Fruit fly (Drosophila melanogaster) whole organism, embryonic: ENCODE measurements around the gene Cyp4d14.

Experiments used
- B-H2 ChIP-seq: fragments of 200-800 bp; sonication (Bioruptor generic); optimal IDR thresholded peaks from 2 replicates; lab custom pipeline; 2018; ENCODE audit warnings: missing biosample characterization, mild to moderate bottlenecking, missing genetic modification characterization
- CG10543 ChIP-seq: fragments of 200-800 bp; sonication (Bioruptor generic); optimal IDR thresholded peaks from 3 replicates; lab custom pipeline; 2017; ENCODE audit warnings: missing biosample characterization, mild to moderate bottlenecking, missing genetic modification characterization, moderate library complexity
- CG11085 ChIP-seq: fragments of 200-800 bp; sonication (Bioruptor generic); IDR thresholded peaks from 2 replicates; pipeline ENCODE4 v1.3.6; 2022; ENCODE audit warnings: missing biosample characterization, missing genetic modification characterization
- CG11247 ChIP-seq: fragments of 200-800 bp; sonication (Bioruptor generic); IDR thresholded peaks from 2 replicates; pipeline ENCODE4 v1.3.6; 2022; ENCODE audit warnings: missing biosample characterization, missing genetic modification characterization
- CG11695 ChIP-seq: fragments of 200-800 bp; sonication (Bioruptor generic); IDR thresholded peaks from 3 replicates; pipeline ENCODE4 v1.3.6; 2022; ENCODE audit warnings: missing biosample characterization, missing genetic modification characterization
- CG12155 ChIP-seq: fragments of 200-800 bp; sonication (Bioruptor generic); optimal IDR thresholded peaks from 3 replicates; lab custom pipeline; 2016; ENCODE audit warnings: missing biosample characterization, missing genetic modification characterization
- CG12236 ChIP-seq: fragments of 200-800 bp; sonication (Bioruptor generic); optimal IDR thresholded peaks from 2 replicates; lab custom pipeline; 2016; ENCODE audit warnings: missing biosample characterization, missing genetic modification characterization
- CG13775 ChIP-seq: fragments of 200-800 bp; sonication (Bioruptor generic); optimal IDR thresholded peaks from 3 replicates; lab custom pipeline; 2017; ENCODE audit warnings: missing biosample characterization, mild to moderate bottlenecking, missing genetic modification characterization
- CG1529 ChIP-seq: fragments of 200-800 bp; sonication (Bioruptor generic); optimal IDR thresholded peaks from 3 replicates; lab custom pipeline; 2018; ENCODE audit warnings: missing biosample characterization, missing genetic modification characterization
- CG15479 ChIP-seq: fragments of 200-800 bp; sonication (Bioruptor generic); optimal IDR thresholded peaks from 3 replicates; lab custom pipeline; 2019; ENCODE audit warnings: missing biosample characterization, mild to moderate bottlenecking, missing genetic modification characterization, moderate library complexity
- CG1647 ChIP-seq: fragments of 200-800 bp; sonication (Bioruptor generic); optimal IDR thresholded peaks from 3 replicates; lab custom pipeline; 2016; ENCODE audit warnings: missing biosample characterization, missing genetic modification characterization
- CG17328 ChIP-seq: fragments of 200-800 bp; sonication (Bioruptor generic); IDR thresholded peaks from 2 replicates; pipeline ENCODE4 v1.3.6; 2022; ENCODE audit warnings: missing biosample characterization, missing genetic modification characterization
- CG17568 ChIP-seq: fragments of 200-800 bp; sonication (Bioruptor generic); optimal IDR thresholded peaks from 2 replicates; lab custom pipeline; 2018; ENCODE audit warnings: missing biosample characterization, mild to moderate bottlenecking, missing genetic modification characterization, moderate library complexity
- CG18764 ChIP-seq: fragments of 200-800 bp; sonication (Bioruptor generic); optimal IDR thresholded peaks from 3 replicates; lab custom pipeline; 2016; ENCODE audit warnings: missing biosample characterization, missing genetic modification characterization
- CG3726 ChIP-seq: fragments of 200-800 bp; sonication (Bioruptor generic); IDR thresholded peaks from 3 replicates; pipeline ENCODE4, ENCODE4 v1.3.6; 2022; ENCODE audit warnings: missing biosample characterization, missing genetic modification characterization
- CG4360 ChIP-seq: fragments of 200-800 bp; sonication (Bioruptor generic); IDR thresholded peaks from 2 replicates; pipeline ENCODE4 v1.3.6; 2022; ENCODE audit warnings: missing biosample characterization, missing genetic modification characterization
- CG6765 ChIP-seq: fragments of 200-800 bp; sonication (Bioruptor generic); optimal IDR thresholded peaks from 3 replicates; lab custom pipeline; 2017; ENCODE audit warnings: missing biosample characterization, mild to moderate bottlenecking, missing genetic modification characterization
- CG6854 ChIP-seq: fragments of 200-800 bp; sonication (Bioruptor generic); optimal IDR thresholded peaks from 3 replicates; lab custom pipeline; 2017; ENCODE audit warnings: missing biosample characterization, mild to moderate bottlenecking, missing genetic modification characterization
- CG7357 ChIP-seq: fragments of 200-800 bp; sonication (Bioruptor generic); IDR thresholded peaks from 3 replicates; pipeline ENCODE4 v1.3.6; 2022; ENCODE audit warnings: missing biosample characterization, missing genetic modification characterization
- CG8478 ChIP-seq: fragments of >200 bp; optimal IDR thresholded peaks from 2 replicates; lab custom pipeline; 2018
- D19A ChIP-seq: fragments of 200-800 bp; optimal IDR thresholded peaks from 3 replicates; lab custom pipeline; 2019; ENCODE audit warnings: missing biosample characterization, mild to moderate bottlenecking, missing genetic modification characterization, moderate library complexity
- Deaf1 ChIP-seq: fragments of 200-800 bp; optimal IDR thresholded peaks from 3 replicates; lab custom pipeline; 2019; ENCODE audit warnings: missing biosample characterization, mild to moderate bottlenecking, missing genetic modification characterization, moderate library complexity
- Drgx ChIP-seq: fragments of 200-800 bp; sonication (Bioruptor generic); IDR thresholded peaks from 2 replicates; pipeline ENCODE4 v1.3.6; 2022; ENCODE audit warnings: missing biosample characterization, missing genetic modification characterization
- ERR ChIP-seq: fragments of 200-800 bp; sonication (Bioruptor generic); optimal IDR thresholded peaks from 2 replicates; lab custom pipeline; 2016; ENCODE audit warnings: missing biosample characterization, missing genetic modification characterization
- Fer1 ChIP-seq: fragments of 200-800 bp; sonication (Bioruptor generic); optimal IDR thresholded peaks from 2 replicates; lab custom pipeline; 2017; ENCODE audit warnings: missing biosample characterization, mild to moderate bottlenecking, missing genetic modification characterization
- Hmx ChIP-seq: fragments of 200-800 bp; sonication (Bioruptor generic); optimal IDR thresholded peaks from 2 replicates; lab custom pipeline; 2016; ENCODE audit warnings: missing biosample characterization, missing genetic modification characterization
- Hr51 ChIP-seq, 2 experiments: fragments of 200-800 bp; sonication (Bioruptor generic); optimal IDR thresholded peaks; 2 replicates in 1 of 2; 3 replicates in 1 of 2; lab custom pipeline; 2016 to 2018; ENCODE audit warnings: missing biosample characterization in 2 of 2, missing genetic modification characterization in 2 of 2, mild to moderate bottlenecking in 1 of 2, moderate library complexity in 1 of 2
- Jarid2 ChIP-seq: fragments of 200-800 bp; sonication (Bioruptor generic); optimal IDR thresholded peaks from 3 replicates; lab custom pipeline; 2017; ENCODE audit warnings: mild to moderate bottlenecking, missing biosample characterization, missing genetic modification reagents, missing genetic modification characterization
- Pdp1 ChIP-seq, 2 experiments: fragments of 200-800 bp; sonication (Bioruptor generic); optimal IDR thresholded peaks; 3 replicates each; lab custom pipeline; 2016; ENCODE audit warnings: missing biosample characterization in 2 of 2, missing genetic modification characterization in 2 of 2, mild to moderate bottlenecking in 1 of 2, moderate library complexity in 1 of 2
- Rfx ChIP-seq: fragments of 200-800 bp; sonication (Bioruptor generic); IDR thresholded peaks from 2 replicates; pipeline ENCODE4 v1.3.6; 2022; ENCODE audit warnings: missing biosample characterization, missing genetic modification characterization
- Spps ChIP-seq: fragments of 200-800 bp; sonication (Bioruptor generic); optimal IDR thresholded peaks from 2 replicates; lab custom pipeline; 2018; ENCODE audit warnings: missing biosample characterization, mild to moderate bottlenecking, missing genetic modification characterization
- Taf1 ChIP-seq: fragments of 200-800 bp; sonication (Bioruptor generic); IDR thresholded peaks from 2 replicates; pipeline ENCODE4 v1.3.6; 2022; ENCODE audit warnings: missing biosample characterization, missing genetic modification characterization
- al ChIP-seq: fragments of 200-800 bp; sonication (Bioruptor generic); IDR thresholded peaks from 2 replicates; pipeline ENCODE4 v1.3.6; 2022; ENCODE audit warnings: missing biosample characterization, missing genetic modification characterization
- cato ChIP-seq: fragments of 200-800 bp; sonication (Bioruptor generic); optimal IDR thresholded peaks from 2 replicates; lab custom pipeline; 2016; ENCODE audit warnings: missing biosample characterization, missing genetic modification characterization, borderline replicate concordance
- da ChIP-seq: fragments of 200-800 bp; sonication (Bioruptor generic); optimal IDR thresholded peaks from 2 replicates; lab custom pipeline; 2016; ENCODE audit warnings: missing biosample characterization, missing genetic modification characterization
- dmrt11E ChIP-seq: fragments of 200-800 bp; sonication (Bioruptor generic); optimal IDR thresholded peaks from 3 replicates; lab custom pipeline; 2018; ENCODE audit warnings: missing biosample characterization, mild to moderate bottlenecking, missing genetic modification characterization, moderate library complexity
- dpn ChIP-seq, 2 experiments: fragments of 200-800 bp; sonication (Bioruptor generic); optimal IDR thresholded peaks; 3 replicates each; lab custom pipeline; 2016; ENCODE audit warnings: missing biosample characterization in 2 of 2, missing genetic modification characterization in 2 of 2
- dysf ChIP-seq: fragments of 200-800 bp; sonication (Bioruptor generic); IDR thresholded peaks from 3 replicates; pipeline ENCODE4 v1.3.6; 2022; ENCODE audit warnings: missing biosample characterization, missing genetic modification characterization
- exex ChIP-seq: fragments of 200-800 bp; sonication (Bioruptor generic); optimal IDR thresholded peaks from 4 replicates; lab custom pipeline; 2018; ENCODE audit warnings: missing biosample characterization, mild to moderate bottlenecking, missing genetic modification characterization, moderate library complexity
- fd64A ChIP-seq: fragments of 200-800 bp; sonication (Bioruptor generic); optimal IDR thresholded peaks from 3 replicates; lab custom pipeline; 2018; ENCODE audit warnings: missing biosample characterization, mild to moderate bottlenecking, missing genetic modification characterization
- fd96Cb ChIP-seq: fragments of 200-800 bp; sonication (Bioruptor generic); optimal IDR thresholded peaks from 2 replicates; lab custom pipeline; 2018; ENCODE audit warnings: missing biosample characterization, mild to moderate bottlenecking, missing genetic modification characterization, moderate library complexity
- grau ChIP-seq: fragments of 200-800 bp; optimal IDR thresholded peaks from 3 replicates; lab custom pipeline; 2019; ENCODE audit warnings: missing biosample characterization, mild to moderate bottlenecking, missing genetic modification characterization, moderate library complexity
- gt ChIP-seq: fragments of 200-800 bp; sonication (Bioruptor generic); IDR thresholded peaks from 2 replicates; pipeline ENCODE4 v1.3.6; 2022; ENCODE audit warnings: missing biosample characterization, missing genetic modification characterization
- jigr1 ChIP-seq: fragments of 200-800 bp; sonication (Bioruptor generic); IDR thresholded peaks from 3 replicates; pipeline ENCODE4 v1.3.6; 2022; ENCODE audit warnings: missing biosample characterization, missing genetic modification characterization
- ken ChIP-seq: fragments of 200-800 bp; sonication (Bioruptor generic); IDR thresholded peaks from 3 replicates; pipeline ENCODE4 v1.3.6; 2022; ENCODE audit warnings: missing biosample characterization, missing genetic modification characterization
- lilli ChIP-seq: fragments of 200-800 bp; sonication (Bioruptor generic); optimal IDR thresholded peaks from 3 replicates; lab custom pipeline; 2016; ENCODE audit warnings: missing biosample characterization, missing genetic modification characterization
- onecut ChIP-seq: fragments of 200-800 bp; sonication (Bioruptor generic); IDR thresholded peaks from 2 replicates; pipeline ENCODE4 v1.3.6; 2022; ENCODE audit warnings: missing biosample characterization, missing genetic modification characterization
- org-1 ChIP-seq: fragments of 200-800 bp; sonication (Bioruptor generic); optimal IDR thresholded peaks from 2 replicates; lab custom pipeline; 2017; ENCODE audit warnings: missing biosample characterization, missing genetic modification characterization
- repo ChIP-seq: fragments of 200-800 bp; sonication (Bioruptor generic); optimal IDR thresholded peaks from 2 replicates; lab custom pipeline; 2016; ENCODE audit warnings: missing biosample characterization, missing genetic modification characterization
- sug ChIP-seq: fragments of 200-800 bp; optimal IDR thresholded peaks from 2 replicates; lab custom pipeline; 2019; ENCODE audit warnings: missing biosample characterization, mild to moderate bottlenecking, missing genetic modification characterization, moderate library complexity
- vfl ChIP-seq: fragments of 200-800 bp; sonication (Bioruptor generic); optimal IDR thresholded peaks from 2 replicates; lab custom pipeline; 2016; ENCODE audit warnings: missing biosample characterization, missing genetic modification characterization

The Cyp4d14 gene

dm6 chrX:2222181-2222790, 47.2 kb upstream of the Cyp4d14 start, which contains the start of gene Vinc (continued):
- TF ChIP-seq cato (GFP tag; lab: Kevin White, UChicago) (peak; percentile 24), CG3726 (no peak), CG8478 (lab: Kevin White, UChicago) (no peak), D19A (peak; percentile 85), ken (peak; percentile 61; the same call in 1 of the 3 replicates), CG6854 (GFP tag; lab: Kevin White, UChicago) (peak; percentile 92), onecut (GFP tag; lab: Robert Waterston, UW) (peak; percentile 82), CG15479 (GFP tag; lab: Kevin White, UChicago) (no peak), CG11085 (peak; percentile 60; the same call in 1 of the 2 replicates), CG12155 (GFP tag; lab: Kevin White, UChicago) (peak; percentile 96), dpn (GFP tag; optimal IDR thresholded peaks at IDR 0.05; lab: Kevin White, UChicago) (peak; percentile 79 to 89), CG17568 (GFP tag; lab: Kevin White, UChicago) (no peak), Drgx (GFP tag; lab: Robert Waterston, UW) (peak; percentile 93), CG1647 (GFP tag; lab: Kevin White, UChicago) (peak; percentile 70), dysf (GFP tag; lab: Robert Waterston, UW) (peak; percentile 95), Deaf1 (tag; lab: Kevin White, UChicago) (peak; percentile 79), Jarid2 (peak; percentile 86), lilli (GFP tag; lab: Kevin White, UChicago) (peak; percentile 81), repo (GFP tag; lab: Kevin White, UChicago) (peak; percentile 75), CG11695 (GFP tag; lab: Robert Waterston, UW) (peak; percentile 94), fd96Cb (tag; lab: Kevin White, UChicago) (peak; percentile 85), Pdp1 (GFP tag; optimal IDR thresholded peaks at IDR 0.05; lab: Kevin White, UChicago) (peak; percentile 77 to 90), Hmx (peak; percentile 76), vfl (GFP tag; lab: Kevin White, UChicago) (peak; percentile 63), CG12236 (GFP tag; lab: Kevin White, UChicago) (peak; percentile 43), Fer1 (GFP tag; lab: Kevin White, UChicago) (peak; percentile 97), CG18764 (GFP tag; lab: Kevin White, UChicago) (peak; percentile 78), CG10543 (GFP tag; lab: Kevin White, UChicago) (peak; percentile 96), al (GFP tag; lab: Robert Waterston, UW) (peak; percentile 66), Rfx (GFP tag; lab: Robert Waterston, UW) (peak; percentile 94), da (GFP tag; lab: Kevin White, UChicago) (no peak), gt (no peak), CG4360 (no peak), CG1529 (GFP tag; lab: Kevin White, UChicago) (peak; percentile 53), grau (tag; lab: Kevin White, UChicago) (peak; percentile 85), CG13775 (GFP tag; lab: Kevin White, UChicago) (peak; percentile 77), Spps (tag; lab: Kevin White, UChicago) (peak; percentile 74), Taf1 (peak; percentile 84), exex (tag; lab: Kevin White, UChicago) (peak; percentile 83), CG11247 (GFP tag; lab: Robert Waterston, UW) (peak; percentile 82), CG6765 (GFP tag; lab: Kevin White, UChicago) (peak; percentile 88), fd64A (GFP tag; lab: Kevin White, UChicago) (peak; percentile 69), Hr51 (GFP tag; optimal IDR thresholded peaks at IDR 0.05; lab: Kevin White, UChicago) (peak in 1 of 2 experiments; percentile 38), jigr1 (GFP tag; lab: Robert Waterston, UW) (0 out of 3 replicates have a peak, but pooled peaks have one; percentile 40), dmrt11E (tag; lab: Kevin White, UChicago) (peak; percentile 51), B-H2 (GFP tag; lab: Kevin White, UChicago) (peak; percentile 76), org-1 (GFP tag; lab: Kevin White, UChicago) (peak; percentile 53), CG17328 (peak; percentile 62), sug (tag; lab: Kevin White, UChicago) (peak; percentile 98), ERR (peak; percentile 78), CG7357 (GFP tag; lab: Robert Waterston, UW) (peak; percentile 75)
